Worm (Caenorhabditis elegans): Measurements from ENCODE around the gene nhr-192.

Gene nhr-192

ce11 chrV:10084864-10085263 lies 14.4 kb upstream of the nhr-192 start, which contains the start of gene R04B5.6:
Gene R04B5.6 (plus strand): TSS chrV:10085164.
- TF ChIP-seq nhr-85 (tag) (peak; percentile 37), nhr-71 (tag; optimal IDR thresholded peaks at IDR 0.05) (no peak)

DNA sequence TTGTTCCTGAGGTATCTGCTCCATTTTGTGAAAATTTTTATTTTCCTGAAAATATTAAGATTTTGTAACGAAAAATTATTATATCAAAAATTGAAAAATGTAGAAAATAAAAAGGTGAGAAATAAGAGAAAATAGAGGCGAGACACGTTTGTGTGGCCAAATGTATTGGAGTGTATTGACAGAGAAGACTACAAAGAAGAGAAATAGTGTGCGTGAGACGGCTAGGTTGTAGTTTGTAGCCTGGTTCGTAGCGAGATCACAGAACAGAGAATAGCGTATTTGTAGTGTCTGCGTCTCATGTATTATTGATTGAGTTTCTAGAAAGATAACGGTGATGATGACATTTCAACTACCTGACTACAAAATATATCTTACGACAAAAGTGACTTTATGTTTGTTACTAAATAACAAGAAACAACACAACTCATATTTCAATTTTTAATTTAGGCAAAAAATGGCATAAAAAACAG lies 13.6 kb upstream of the nhr-192 start, which contains the start of gene nhr-12:
nhr-12 (minus strand) TSS at position 51 of the 470 bp plus-strand sequence.
- TF ChIP-seq zip-4 (GFP tag; optimal IDR thresholded peaks at IDR 0.05) (no peak), nhr-237 (tag; optimal IDR thresholded peaks at IDR 0.05) (no peak), jun-1 (tag; optimal IDR thresholded peaks at IDR 0.05) (no peak), blmp-1 (tag; optimal IDR thresholded peaks at IDR 0.05) (peak; percentile 8), aha-1 (tag; optimal IDR thresholded peaks at IDR 0.05) (no peak), nhr-20 (tag; optimal IDR thresholded peaks at IDR 0.05) (peak; percentile 59), unc-30 (tag; optimal IDR thresholded peaks at IDR 0.05) (no peak), ceh-90 (tag; optimal IDR thresholded peaks at IDR 0.05) (no peak), lin-35 (GFP tag; optimal IDR thresholded peaks at IDR 0.05) (peak in 1 of 2 experiments; percentile 7), vab-15 (tag; optimal IDR thresholded peaks at IDR 0.05) (no peak), tlp-1 (tag; optimal IDR thresholded peaks at IDR 0.05) (no peak), C34B4.2 (tag; optimal IDR thresholded peaks at IDR 0.05) (no peak), mep-1 (tag; optimal IDR thresholded peaks at IDR 0.05) (no peak), nhr-47 (tag; optimal IDR thresholded peaks at IDR 0.05) (no peak), F16B12.6 (tag; optimal IDR thresholded peaks at IDR 0.05) (no peak), lin-14 (GFP tag; optimal IDR thresholded peaks at IDR 0.05) (no peak), mab-9 (GFP tag; IDR thresholded peaks at IDR 0.05) (no peak), nhr-28 (tag; optimal IDR thresholded peaks at IDR 0.05) (no peak), hlh-4 (tag; optimal IDR thresholded peaks at IDR 0.05) (no peak), ceh-88 (GFP tag; IDR thresholded peaks at IDR 0.05) (no peak), nhr-76 (tag; optimal IDR thresholded peaks at IDR 0.05) (no peak), nhr-71 (tag; optimal IDR thresholded peaks at IDR 0.05) (peak; percentile 50), nhr-90 (tag; optimal IDR thresholded peaks at IDR 0.05; ENCODE audit: poor library complexity) (no peak), ztf-4 (tag; optimal IDR thresholded peaks at IDR 0.05) (no peak), sptf-1 (tag; optimal IDR thresholded peaks at IDR 0.05) (no peak), skn-1 (tag; optimal IDR thresholded peaks at IDR 0.05) (no peak), elt-3 (tag; optimal IDR thresholded peaks at IDR 0.05) (no peak), xbp-1 (tag; optimal IDR thresholded peaks at IDR 0.05) (no peak), efl-1 (optimal IDR thresholded peaks at IDR 0.05) (peak; percentile 1 to 9), efl-1 (GFP tag; optimal IDR thresholded peaks at IDR 0.05 in 1 of 2) (no peak), tbx-2 (tag; optimal IDR thresholded peaks at IDR 0.05) (no peak), hpl-2 (GFP tag; optimal IDR thresholded peaks at IDR 0.05) (no peak), sox-4 (tag; optimal IDR thresholded peaks at IDR 0.05) (no peak)

ce11 chrV:10081636-10082035 lies 11.2 kb upstream of the nhr-192 start, which contains the start of gene nhr-205:
Gene nhr-205 (minus strand): TSS chrV:10081776.
- TF ChIP-seq elt-3 (tag; optimal IDR thresholded peaks at IDR 0.05), result peak in 1 of 6 experiments; percentile 2
- no peak for TF ChIP-seq dpl-1 (GFP tag; optimal IDR thresholded peaks at IDR 0.05)
- TF ChIP-seq ets-5 (GFP tag; IDR thresholded peaks at IDR 0.05), result no peak
- no peak for TF ChIP-seq lir-3 (tag; optimal IDR thresholded peaks at IDR 0.05; ENCODE audit: poor library complexity)
- no peak for TF ChIP-seq nhr-19 (GFP tag; conservative IDR thresholded peaks at IDR 0.05)
- no peak for TF ChIP-seq fos-1 (tag; optimal IDR thresholded peaks at IDR 0.05)
- TF ChIP-seq skn-1 (tag; optimal IDR thresholded peaks at IDR 0.05), result no peak
- no peak for TF ChIP-seq efl-1 (optimal IDR thresholded peaks at IDR 0.05)
- peak in 1 of 2 experiments; percentile 51 for TF ChIP-seq efl-1 (GFP tag; optimal IDR thresholded peaks at IDR 0.05 in 1 of 2)
- TF ChIP-seq lin-13 (GFP tag; optimal IDR thresholded peaks at IDR 0.05), result no peak
- no peak for TF ChIP-seq nhr-90 (tag; optimal IDR thresholded peaks at IDR 0.05; ENCODE audit: poor library complexity)
- TF ChIP-seq nhr-20 (tag; optimal IDR thresholded peaks at IDR 0.05), result peak; percentile 12
- TF ChIP-seq nhr-77 (tag; optimal IDR thresholded peaks at IDR 0.05), result peak; percentile 12
- TF ChIP-seq unc-62 (GFP tag; optimal IDR thresholded peaks at IDR 0.05), result no peak
- TF ChIP-seq mep-1 (tag; optimal IDR thresholded peaks at IDR 0.05), result no peak
- TF ChIP-seq grh-1 (GFP tag; IDR thresholded peaks at IDR 0.05), result no peak
- TF ChIP-seq nhr-71 (tag; optimal IDR thresholded peaks at IDR 0.05), result no peak
- TF ChIP-seq lin-39 (tag; optimal IDR thresholded peaks at IDR 0.05), result no peak
- no peak for TF ChIP-seq sup-37 (GFP tag; optimal IDR thresholded peaks at IDR 0.05)
- no peak for TF ChIP-seq lsy-2 (tag; optimal IDR thresholded peaks at IDR 0.05)

Data from whole organism, L1 larva.